Worm (Caenorhabditis elegans): Measurements from ENCODE around the gene F49C12.3.
"Not testable (repeated sequence)": the region's sequence is repeated elsewhere in the genome, so short reads cannot be mapped to it uniquely, and the experiment has no call there.

Gene F49C12.3

DNA sequence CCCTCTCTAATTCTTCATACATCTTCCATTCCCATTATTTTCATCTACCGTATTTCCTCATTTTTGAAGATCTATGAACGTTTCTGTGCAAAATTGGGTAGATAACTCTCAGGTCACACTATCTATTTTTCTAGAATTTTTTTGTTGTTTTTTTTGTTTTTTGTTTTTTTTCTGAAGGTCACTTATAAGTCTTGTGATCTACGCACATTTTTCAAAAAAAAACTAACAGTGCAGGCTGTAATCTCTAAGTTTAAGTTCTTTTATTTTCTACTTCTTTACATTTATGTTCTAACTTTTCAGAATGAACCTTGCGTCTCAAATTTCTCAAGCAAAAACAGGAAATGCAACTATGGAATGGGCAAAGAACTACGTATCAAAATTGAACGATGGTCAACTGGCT lies 30.4 kb upstream of the F49C12.3 start, which contains the start of gene flh-3:
Gene flh-3 (plus strand): TSS at position 301 of the 400 bp plus-strand sequence.
- TF ChIP-seq tbx-37 (GFP tag; conservative IDR thresholded peaks at IDR 0.05) (no peak), ets-7 (tag; optimal IDR thresholded peaks at IDR 0.05) (no peak), ceh-13 (GFP tag; optimal IDR thresholded peaks at IDR 0.05) (no peak), scrt-1 (GFP tag; IDR thresholded peaks at IDR 0.05) (no peak), hmbx-1 (tag; optimal IDR thresholded peaks at IDR 0.05) (no peak), B0310.2 (tag; optimal IDR thresholded peaks at IDR 0.05) (no peak), flt-1 (GFP tag; IDR thresholded peaks at IDR 0.05) (no peak), pes-1 (GFP tag; IDR thresholded peaks at IDR 0.05) (no peak), ama-1 (optimal IDR thresholded peaks at IDR 0.05) (no peak)

DNA sequence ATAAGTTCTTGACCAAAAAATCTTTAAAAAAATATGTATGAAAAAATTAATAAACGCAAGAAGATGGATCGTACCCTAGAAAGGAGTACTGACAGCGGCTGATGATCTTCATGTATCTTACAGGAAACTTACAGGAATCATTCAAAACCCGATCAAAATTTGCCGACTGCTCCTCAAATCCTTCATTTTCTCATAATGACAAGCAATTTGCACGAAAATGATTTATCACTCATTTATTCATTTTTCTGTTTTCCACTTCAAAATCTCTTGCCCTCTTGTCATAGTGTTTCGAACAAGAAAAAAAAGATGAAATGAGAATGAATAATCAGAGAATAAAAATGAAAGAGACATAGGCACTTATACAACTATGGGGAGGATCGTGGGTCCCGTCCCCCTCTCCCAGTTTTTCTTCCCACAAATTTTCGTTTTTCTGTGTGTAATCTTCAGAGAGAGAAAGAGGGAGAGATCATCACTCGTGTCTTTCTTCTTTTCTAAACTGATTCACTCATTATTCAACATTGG lies 26.2 kb upstream of the F49C12.3 start, which contains the start of gene nmy-3:
Gene nmy-3 (plus strand): TSS at position 472 of the 522 bp plus-strand sequence.
- TF ChIP-seq scrt-1 (GFP tag; IDR thresholded peaks at IDR 0.05) = no peak
- no peak for TF ChIP-seq flt-1 (GFP tag; IDR thresholded peaks at IDR 0.05)
- TF ChIP-seq ceh-13 (GFP tag; optimal IDR thresholded peaks at IDR 0.05) = no peak
- no peak for TF ChIP-seq ets-7 (tag; optimal IDR thresholded peaks at IDR 0.05)
- no peak for TF ChIP-seq ceh-36 (tag; optimal IDR thresholded peaks at IDR 0.05)
- TF ChIP-seq hnd-1 (tag; optimal IDR thresholded peaks at IDR 0.05) = no peak
- TF ChIP-seq pes-1 (GFP tag; IDR thresholded peaks at IDR 0.05) = no peak
- TF ChIP-seq hmbx-1 (tag; optimal IDR thresholded peaks at IDR 0.05) = no peak
- no peak for TF ChIP-seq F13C5.2 (tag; optimal IDR thresholded peaks at IDR 0.05)
- no peak for TF ChIP-seq ama-1 (optimal IDR thresholded peaks at IDR 0.05)
- no peak for TF ChIP-seq tbx-11 (GFP tag; IDR thresholded peaks at IDR 0.05)
- no peak for TF ChIP-seq hmg-4 (GFP tag; optimal IDR thresholded peaks at IDR 0.05)
- no peak for TF ChIP-seq B0310.2 (tag; optimal IDR thresholded peaks at IDR 0.05)

DNA sequence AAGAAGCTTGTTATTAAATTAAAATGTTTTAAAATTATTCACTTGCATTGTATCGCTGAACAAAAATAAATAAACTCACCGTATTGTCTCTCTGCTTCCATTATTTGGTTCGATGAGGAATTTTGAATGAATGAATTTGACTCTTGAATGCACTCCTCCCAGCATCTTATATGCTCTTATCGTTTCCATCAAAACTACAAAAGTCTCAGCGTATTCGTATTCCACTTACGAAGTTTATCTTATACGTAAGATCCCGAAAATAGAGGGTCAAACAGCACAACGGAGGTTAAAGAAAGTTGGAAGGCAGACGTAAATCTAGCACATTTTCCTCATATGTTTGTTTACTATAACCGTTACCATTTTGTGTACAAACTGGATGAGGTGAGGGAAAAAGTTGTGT lies 13.9 kb upstream of the F49C12.3 start, which contains the start of gene nhr-267:
Gene nhr-267 (minus strand): TSS at position 101 of the 400 bp plus-strand sequence.
- not testable (repeated sequence) for TF ChIP-seq F13C5.2 (tag; optimal IDR thresholded peaks at IDR 0.05); scrt-1 (GFP tag; IDR thresholded peaks at IDR 0.05); ama-1 (optimal IDR thresholded peaks at IDR 0.05)

DNA sequence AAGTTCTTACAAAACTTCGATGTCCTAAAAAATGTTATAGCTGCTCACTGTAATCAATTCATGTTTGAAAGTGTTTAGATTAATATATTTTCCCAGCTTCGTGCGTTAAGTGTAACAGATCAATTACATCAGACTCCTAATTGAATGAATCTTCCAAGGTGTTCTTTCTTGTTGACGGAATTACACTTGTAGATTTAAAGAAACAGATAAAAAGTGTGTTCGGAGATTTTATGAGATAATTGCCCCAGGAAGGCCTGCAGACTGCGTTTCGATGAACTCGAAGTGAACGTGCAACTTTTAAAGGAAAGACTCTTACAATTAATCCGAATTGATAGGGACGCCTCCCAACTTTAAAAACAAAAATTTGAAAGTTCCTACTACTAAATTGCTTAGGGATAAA lies 10.6 kb upstream of the F49C12.3 start:
- TF ChIP-seq tbx-11 (GFP tag; IDR thresholded peaks at IDR 0.05) = no peak
- TF ChIP-seq tbx-37 (GFP tag; conservative IDR thresholded peaks at IDR 0.05) = no peak
- no peak for TF ChIP-seq ama-1 (optimal IDR thresholded peaks at IDR 0.05)
- no peak for TF ChIP-seq tra-4 (tag; optimal IDR thresholded peaks at IDR 0.05)
- TF ChIP-seq aly-1 (tag; optimal IDR thresholded peaks at IDR 0.05) = no peak

DNA sequence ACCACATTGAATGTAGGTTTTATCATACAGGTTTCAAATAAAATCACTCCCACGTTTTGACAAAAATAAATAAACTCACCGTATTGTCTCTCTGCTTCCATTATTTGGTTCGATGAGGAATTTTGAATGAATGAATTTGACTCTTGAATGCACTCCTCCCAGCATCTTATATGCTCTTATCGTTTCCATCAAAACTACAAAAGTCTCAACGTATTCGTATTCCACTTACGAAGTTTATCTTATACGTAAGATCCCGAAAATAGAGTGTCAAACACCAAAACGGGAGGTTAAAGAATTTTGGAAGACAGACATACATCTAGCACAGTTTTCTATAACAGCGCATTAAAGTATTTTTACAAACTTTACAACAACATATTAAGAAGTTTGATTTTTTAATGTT lies 6.4 kb upstream of the F49C12.3 start, which contains the start of gene nhr-264:
Gene nhr-264 (minus strand): TSS at position 101 of the 400 bp plus-strand sequence.
- TF ChIP-seq tra-4, F13C5.2, aly-1 (tag; optimal IDR thresholded peaks at IDR 0.05): not testable (repeated sequence)

DNA sequence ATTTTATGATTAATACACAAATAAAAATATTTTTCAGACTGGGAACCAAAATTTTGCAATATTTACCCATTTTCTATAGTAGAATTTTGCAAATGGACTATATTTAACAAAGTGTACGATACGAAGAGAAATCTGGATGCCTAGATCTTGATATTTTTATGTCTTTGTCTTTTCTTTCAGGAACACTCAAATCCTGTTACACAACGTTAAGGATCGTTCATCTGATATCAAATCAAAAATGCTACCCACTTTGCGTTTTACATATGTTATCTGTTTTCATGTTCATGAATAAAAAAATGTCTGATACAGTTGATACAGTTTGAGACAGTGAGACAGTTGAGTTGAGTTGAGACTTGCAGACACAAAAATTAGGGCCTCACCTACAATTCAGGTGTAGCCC lies 3.9 kb upstream of the F49C12.3 start, which contains the start of gene F49C12.1:
Gene F49C12.1 (minus strand): TSS at position 70 of the 400 bp plus-strand sequence.
- TF ChIP-seq hmg-4 (GFP tag; optimal IDR thresholded peaks at IDR 0.05) (no peak), ama-1 (optimal IDR thresholded peaks at IDR 0.05) (no peak), sea-1 (GFP tag; conservative IDR thresholded peaks at IDR 0.05) (no peak), hmbx-1 (tag; optimal IDR thresholded peaks at IDR 0.05) (no peak)

DNA sequence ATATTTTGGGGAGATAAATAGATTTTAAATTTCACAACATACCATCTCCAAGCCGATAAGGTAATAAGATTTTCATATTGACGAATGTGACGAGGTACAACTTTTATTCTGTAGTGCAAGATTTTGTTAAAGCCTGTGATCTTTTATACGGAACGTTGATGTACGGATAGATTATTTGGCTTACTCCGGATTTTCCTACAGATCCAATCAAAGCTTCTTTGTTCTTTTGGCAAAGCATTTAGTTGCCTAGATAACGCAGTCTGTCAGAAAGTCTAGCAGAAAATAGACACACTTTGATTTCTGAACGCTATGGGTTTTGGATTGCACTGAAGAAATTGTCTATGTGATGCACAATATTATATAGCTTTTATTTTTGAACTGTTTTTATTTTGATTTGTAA lies 1.1 kb upstream of the F49C12.3 start, which contains the start of gene F49C12.2:
Gene F49C12.2 (minus strand): TSS at position 101 of the 400 bp plus-strand sequence.
- TF ChIP-seq tbx-11 (GFP tag; IDR thresholded peaks at IDR 0.05) = no peak

DNA sequence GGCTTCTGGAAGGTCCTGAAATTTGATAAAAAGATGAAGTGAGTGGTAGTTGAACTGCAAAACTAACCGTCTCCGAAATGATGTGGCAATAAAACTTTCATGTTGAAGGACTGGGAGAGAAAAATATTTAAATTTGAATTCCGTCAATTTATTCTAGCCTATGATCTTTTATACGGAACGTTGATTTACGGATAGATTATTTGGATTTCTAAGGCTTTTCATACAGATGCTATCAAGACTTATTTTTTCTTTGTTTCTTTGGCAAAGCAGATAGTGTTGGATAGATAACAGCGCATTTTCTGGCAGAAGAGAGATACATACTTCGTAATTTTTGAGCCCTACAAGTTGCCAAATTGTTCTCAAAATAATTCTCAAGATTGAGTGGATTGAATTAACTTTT lies 3.8 kb downstream of the F49C12.3 start, which contains the start of gene F49C12.4:
Gene F49C12.4 (minus strand): TSS at position 101 of the 400 bp plus-strand sequence.
- TF ChIP-seq scrt-1 (GFP tag; IDR thresholded peaks at IDR 0.05) (no peak), aly-1 (tag; optimal IDR thresholded peaks at IDR 0.05) (no peak), hmbx-1 (tag; optimal IDR thresholded peaks at IDR 0.05) (no peak), hnd-1 (tag; optimal IDR thresholded peaks at IDR 0.05) (no peak)

DNA sequence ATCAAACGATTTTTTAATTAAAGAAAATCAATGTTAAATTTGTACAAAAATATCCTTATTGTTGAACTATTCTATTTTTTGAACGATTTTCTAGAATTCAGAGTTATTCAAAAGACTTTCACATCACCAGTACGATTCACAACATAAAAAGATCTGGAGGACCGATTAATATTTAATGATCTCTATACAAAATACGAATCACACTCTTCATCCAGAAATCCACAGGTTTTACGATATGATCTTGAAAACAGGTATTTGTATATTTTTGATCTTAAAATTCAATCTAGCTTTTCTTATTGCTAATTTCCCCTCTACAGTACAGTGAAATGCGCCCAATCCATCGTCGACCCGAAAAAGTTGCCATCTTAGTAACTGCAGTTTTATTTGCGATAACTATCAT lies 4.4 kb downstream of the F49C12.3 start, which contains the start of gene F49C12.5:
Gene F49C12.5 (plus strand): TSS at position 301 of the 400 bp plus-strand sequence.
- TF ChIP-seq ceh-13 (GFP tag; optimal IDR thresholded peaks at IDR 0.05) = no peak
- TF ChIP-seq flt-1 (GFP tag; IDR thresholded peaks at IDR 0.05) = no peak
- TF ChIP-seq tbx-37 (GFP tag; conservative IDR thresholded peaks at IDR 0.05) = no peak
- no peak for TF ChIP-seq ama-1 (optimal IDR thresholded peaks at IDR 0.05)
- no peak for TF ChIP-seq pes-1 (GFP tag; IDR thresholded peaks at IDR 0.05)
- TF ChIP-seq scrt-1 (GFP tag; IDR thresholded peaks at IDR 0.05) = no peak
- no peak for TF ChIP-seq ceh-36 (tag; optimal IDR thresholded peaks at IDR 0.05)
- TF ChIP-seq ets-7 (tag; optimal IDR thresholded peaks at IDR 0.05) = no peak
- TF ChIP-seq F13C5.2 (tag; optimal IDR thresholded peaks at IDR 0.05) = no peak
- no peak for TF ChIP-seq hmg-4 (GFP tag; optimal IDR thresholded peaks at IDR 0.05)
- no peak for TF ChIP-seq sea-1 (GFP tag; conservative IDR thresholded peaks at IDR 0.05)
- no peak for TF ChIP-seq tbx-11 (GFP tag; IDR thresholded peaks at IDR 0.05)
- no peak for TF ChIP-seq B0310.2 (tag; optimal IDR thresholded peaks at IDR 0.05)
- no peak for TF ChIP-seq tra-4 (tag; optimal IDR thresholded peaks at IDR 0.05)
- no peak for TF ChIP-seq hmbx-1 (tag; optimal IDR thresholded peaks at IDR 0.05)
- no peak for TF ChIP-seq hnd-1 (tag; optimal IDR thresholded peaks at IDR 0.05)
- TF ChIP-seq aly-1 (tag; optimal IDR thresholded peaks at IDR 0.05) = no peak
